Worm (Caenorhabditis elegans): ENCODE measurements around the gene nth-1.
A peak's percentile ranks its signal among the peaks of the same experiment; 100 is the strongest.

nth-1 gene

ce11 chrIII:4281955-4282618 is 12.0 kb downstream of the nth-1 start (continued):
- TF ChIP-seq dve-1 (tag; optimal IDR thresholded peaks at IDR 0.05; ENCODE audit: insufficient read depth) (peak; percentile 99), hlh-11 (tag; optimal IDR thresholded peaks at IDR 0.05) (peak; percentile 100), ceh-32 (tag; optimal IDR thresholded peaks at IDR 0.05; ENCODE audit: poor library complexity) (peak; percentile 90), lin-39 (tag; optimal IDR thresholded peaks at IDR 0.05) (peak; percentile 74), lin-29 (GFP tag; IDR thresholded peaks at IDR 0.05) (peak; percentile 91), lsy-2 (tag; optimal IDR thresholded peaks at IDR 0.05) (peak; percentile 93 to 95), dmd-6 (GFP tag; IDR thresholded peaks at IDR 0.05) (peak; percentile 100), ctbp-1 (GFP tag; IDR thresholded peaks at IDR 0.05) (peak; percentile 98), jun-1 (tag; optimal IDR thresholded peaks at IDR 0.05) (peak; percentile 90), F37D6.2 (tag; optimal IDR thresholded peaks at IDR 0.05) (peak; percentile 97), lin-38 (GFP tag; IDR thresholded peaks at IDR 0.05) (peak; percentile 85), pqm-1 (tag; optimal IDR thresholded peaks at IDR 0.05) (no peak), nhr-41 (GFP tag; IDR thresholded peaks at IDR 0.05) (peak; percentile 91), Y75B8A.6 (GFP tag; IDR thresholded peaks at IDR 0.05) (0 out of 2 replicates have a peak, but pooled peaks have one; percentile 8), nhr-6 (tag; optimal IDR thresholded peaks at IDR 0.05) (peak; percentile 29), php-3 (GFP tag; IDR thresholded peaks at IDR 0.05) (peak; percentile 77), snpc-1.2 (GFP tag; IDR thresholded peaks at IDR 0.05) (no peak; the same call in 1 of the 2 replicates), ztf-7 (tag; optimal IDR thresholded peaks at IDR 0.05) (peak; percentile 69), lir-3 (tag; optimal IDR thresholded peaks at IDR 0.05) (peak; percentile 82), unc-62 (GFP tag; optimal IDR thresholded peaks at IDR 0.05 in 1 of 2) (peak in 1 of 2 experiments; percentile 100), unc-62 (tag; optimal IDR thresholded peaks at IDR 0.05) (peak; percentile 72), dpl-1 (GFP tag; optimal IDR thresholded peaks at IDR 0.05) (peak; percentile 78), madf-9 (GFP tag; conservative IDR thresholded peaks at IDR 0.05) (peak; percentile 99), fos-1 (tag; optimal IDR thresholded peaks at IDR 0.05) (peak; percentile 86), arid-1 (GFP tag; conservative IDR thresholded peaks at IDR 0.05) (peak; percentile 87), R02D3.7 (tag; optimal IDR thresholded peaks at IDR 0.05) (no peak)

DNA sequence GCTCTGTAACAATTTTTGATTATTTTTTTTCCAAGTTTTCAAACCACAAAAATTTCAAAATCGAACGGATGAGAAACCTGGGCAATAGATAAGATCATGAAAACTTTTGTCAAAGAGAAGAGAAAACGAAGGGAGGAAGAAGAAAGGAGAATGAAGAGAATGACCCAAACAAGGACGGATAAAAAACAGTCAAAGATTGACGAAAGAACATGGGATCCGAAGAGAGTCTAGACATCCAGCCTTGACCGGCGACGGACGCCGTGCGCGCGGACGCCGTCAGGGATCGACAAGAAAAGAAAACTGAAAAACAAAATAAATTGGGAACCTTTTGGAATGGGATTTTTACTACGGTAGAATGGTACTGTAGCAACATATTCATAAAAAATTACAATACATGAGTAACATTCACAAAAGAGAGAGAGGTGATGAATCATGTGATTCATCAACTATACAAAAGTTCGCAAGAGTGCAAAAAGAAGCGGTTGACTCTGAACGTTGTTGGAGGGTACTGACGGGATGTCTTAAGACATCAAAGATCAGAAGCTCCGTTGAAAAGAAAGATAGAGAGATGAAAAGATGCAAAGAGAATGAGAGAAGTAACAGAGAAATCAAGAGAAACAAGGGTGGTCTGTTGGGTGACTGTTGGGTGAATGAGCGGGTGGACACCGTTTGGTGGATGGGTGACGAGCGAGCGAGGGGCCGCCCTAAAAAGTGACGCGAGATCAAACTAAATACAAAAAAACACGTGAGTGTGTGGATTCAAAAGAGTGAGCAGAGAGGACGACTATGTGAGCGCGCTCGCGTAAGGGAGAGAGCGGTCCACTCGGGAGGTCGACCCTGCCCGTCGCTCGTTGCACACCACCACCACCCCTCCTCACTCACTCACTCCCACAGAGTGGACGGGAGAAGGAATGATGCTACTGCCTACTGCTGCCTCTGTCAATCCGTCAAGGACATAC is 13.6 kb downstream of the nth-1 start, which contains the start of gene sup-26:
Gene sup-26, minus strand, starts transcription at position 10 of the 959 bp plus-strand sequence.
- TF ChIP-seq mxl-2 (GFP tag; conservative IDR thresholded peaks at IDR 0.05) (no peak), pha-4 (GFP tag; IDR thresholded peaks at IDR 0.05) (no peak), pha-4 (tag; optimal IDR thresholded peaks at IDR 0.05) (peak; percentile 32), pqm-1 (tag; optimal IDR thresholded peaks at IDR 0.05) (no peak), tag-97 (GFP tag; IDR thresholded peaks at IDR 0.05) (no peak), dmd-9 (GFP tag; IDR thresholded peaks at IDR 0.05) (no peak), ZK337.2 (GFP tag; IDR thresholded peaks at IDR 0.05) (no peak), cey-2 (tag; optimal IDR thresholded peaks at IDR 0.05; ENCODE audit: borderline replicate concordance, insufficient read depth) (no peak), D1046.2 (GFP tag; IDR thresholded peaks at IDR 0.05) (no peak), madf-5 (GFP tag; IDR thresholded peaks at IDR 0.05) (no peak), hlh-30 (tag; optimal IDR thresholded peaks at IDR 0.05; ENCODE audit: insufficient read depth) (peak; percentile 47), set-16 (GFP tag; IDR thresholded peaks at IDR 0.05) (peak; percentile 87), lin-1 (GFP tag; IDR thresholded peaks at IDR 0.05) (no peak), nhr-102 (tag; optimal IDR thresholded peaks at IDR 0.05) (no peak), nhr-76 (tag; optimal IDR thresholded peaks at IDR 0.05) (no peak), snpc-4 (tag; optimal IDR thresholded peaks at IDR 0.05) (no peak), lim-7 (GFP tag; IDR thresholded peaks at IDR 0.05) (no peak), zag-1 (tag; optimal IDR thresholded peaks at IDR 0.05) (no peak), nhr-25 (tag; optimal IDR thresholded peaks at IDR 0.05; ENCODE audit: borderline replicate concordance, insufficient read depth) (peak; percentile 15), mxl-3 (GFP tag; optimal IDR thresholded peaks at IDR 0.05) (no peak), nhr-6 (tag; optimal IDR thresholded peaks at IDR 0.05) (peak; percentile 90), nhr-28 (tag; optimal IDR thresholded peaks at IDR 0.05) (peak; percentile 11), hlh-11 (tag; optimal IDR thresholded peaks at IDR 0.05) (peak; percentile 41), lsy-2 (tag; optimal IDR thresholded peaks at IDR 0.05) (peak in 1 of 2 experiments; percentile 61), nhr-237 (tag; optimal IDR thresholded peaks at IDR 0.05) (no peak), php-3 (GFP tag; IDR thresholded peaks at IDR 0.05) (no peak)

All from whole organism, L4 larva.